Worm (Caenorhabditis elegans) whole organism, midembryonic: ENCODE results near the gene mans-3.

Experiments used
- T22C8.4 ChIP-seq: fragments of 200-800 bp; sonication (Bioruptor generic); IDR thresholded peaks from 2 replicates; pipeline ENCODE4 v1.3.6; 2022; ENCODE audit warnings: missing genetic modification characterization, missing compliant biosample characterization
- cog-1 ChIP-seq: sonication (generic microtip); optimal IDR thresholded peaks from 2 replicates; lab custom pipeline; 2016; ENCODE audit warnings: missing genetic modification characterization, missing compliant biosample characterization
- flt-1 ChIP-seq: fragments of 200-800 bp; sonication (Bioruptor generic); IDR thresholded peaks from 2 replicates; pipeline ENCODE4 v1.3.6; 2022; ENCODE audit warnings: missing genetic modification characterization, missing compliant biosample characterization
- med-1 ChIP-seq: sonication (generic microtip); optimal IDR thresholded peaks from 2 replicates; lab custom pipeline; 2017; ENCODE audit warnings: missing genetic modification characterization, mild to moderate bottlenecking, missing compliant biosample characterization, antibody characterized with exemption, missing genetic modification reagents; ENCODE audit not compliant: insufficient read depth
- ref-1 ChIP-seq: fragments of 200-800 bp; sonication (Bioruptor generic); conservative IDR thresholded peaks from 2 replicates; pipeline ENCODE4 v1.3.6; 2022; ENCODE audit warnings: missing genetic modification reagents, missing genetic modification characterization, missing compliant biosample characterization
- tab-1 ChIP-seq: fragments of 200-800 bp; sonication (Bioruptor generic); IDR thresholded peaks from 2 replicates; pipeline ENCODE4 v1.3.6; 2022; ENCODE audit warnings: missing genetic modification characterization, missing compliant biosample characterization
- ztf-23 ChIP-seq: fragments of 200-800 bp; sonication (Bioruptor generic); IDR thresholded peaks from 2 replicates; pipeline ENCODE4 v1.3.6; 2022; ENCODE audit warnings: missing genetic modification reagents, missing genetic modification characterization, missing compliant biosample characterization
- ztf-29 ChIP-seq: fragments of 200-800 bp; sonication (Bioruptor generic); IDR thresholded peaks from 2 replicates; pipeline ENCODE4 v1.3.6; 2022; ENCODE audit warnings: missing genetic modification reagents, missing genetic modification characterization, missing compliant biosample characterization

- TF ChIP-seq flt-1 (GFP tag; lab: Robert Waterston, UW) (no peak), ref-1 (GFP tag; lab: Robert Waterston, UW) (no peak), tab-1 (GFP tag; lab: Robert Waterston, UW) (no peak), ztf-23 (no peak), ztf-29 (GFP tag; lab: Robert Waterston, UW) (no peak), med-1 (GFP tag; lab: Kevin White, UChicago) (no peak), cog-1 (tag; lab: Kevin White, UChicago) (no peak), T22C8.4 (GFP tag; lab: Robert Waterston, UW) (no peak)
Observed at ce11 chrX:5216063-5216462, 50.9 kb downstream of the mans-3 start, which contains the start of gene hrpa-2.
